Comparison of ENCODE assay signal across 6 fruit fly cellular contexts in genomic region chr2L:5906893-5907850, dm6.
A peak's percentile ranks its signal among the peaks of the same experiment; 100 is the strongest.
TF ChIP-seq lines count a peak whose summit lies in the region.

TSS of gene bchs (plus strand) at chr2L:5907169.

- TF ChIP-seq CTCF in whole organism, embryonic (GFP tag; optimal IDR thresholded peaks at IDR 0.05; lab: Kevin White, UChicago): peak; percentile 60

TF ChIP-seq in whole organism, 6 proteins besides CTCF, POLR2A, EP300 and RAD21:
- no peak for TF ChIP-seq usp (GFP tag; optimal IDR thresholded peaks at IDR 0.05; lab: Kevin White, UChicago)
- no peak for TF ChIP-seq pan (optimal IDR thresholded peaks at IDR 0.05; lab: Kevin White, UChicago)
- TF ChIP-seq psq (optimal IDR thresholded peaks at IDR 0.05; lab: Kevin White, UChicago): peak; percentile 42
- TF ChIP-seq CG8478 (optimal IDR thresholded peaks at IDR 0.05; lab: Kevin White, UChicago): no peak
- peak; percentile 76 for TF ChIP-seq Dll (optimal IDR thresholded peaks at IDR 0.05; lab: Kevin White, UChicago)
- TF ChIP-seq EcR (GFP tag; optimal IDR thresholded peaks at IDR 0.05; lab: Kevin White, UChicago): no peak

TF ChIP-seq in whole organism, adult, 20 proteins besides CTCF, POLR2A, EP300 and RAD21 (continues in another document):
- TF ChIP-seq toe (GFP tag; optimal IDR thresholded peaks at IDR 0.05; lab: Kevin White, UChicago) (peak; percentile 9), CG11617 (GFP tag; optimal IDR thresholded peaks at IDR 0.05; lab: Kevin White, UChicago) (no peak), bab1 (GFP tag; optimal IDR thresholded peaks at IDR 0.05; lab: Kevin White, UChicago) (peak; percentile 55), tj (GFP tag; optimal IDR thresholded peaks at IDR 0.05; lab: Kevin White, UChicago) (peak; percentile 84), CG33017 (tag; optimal IDR thresholded peaks at IDR 0.05; lab: Kevin White, UChicago) (no peak), CG14711 (tag; optimal IDR thresholded peaks at IDR 0.05; lab: Kevin White, UChicago) (peak; percentile 27), Clk (GFP tag; optimal IDR thresholded peaks at IDR 0.05; lab: Kevin White, UChicago) (no peak), CG12768 (GFP tag; optimal IDR thresholded peaks at IDR 0.05; lab: Kevin White, UChicago) (peak; percentile 40), kay (GFP tag; lab: Kevin White, UChicago; ENCODE audit: borderline replicate concordance) (peak; percentile 71), ovo (GFP tag; optimal IDR thresholded peaks at IDR 0.05; lab: Kevin White, UChicago) (peak; percentile 82), CG5204 (GFP tag; optimal IDR thresholded peaks at IDR 0.05; lab: Kevin White, UChicago) (peak; percentile 14), CG7045 (GFP tag; optimal IDR thresholded peaks at IDR 0.05; lab: Kevin White, UChicago) (peak; percentile 18), pad (GFP tag; optimal IDR thresholded peaks at IDR 0.05; lab: Kevin White, UChicago) (peak; percentile 57), Hr96 (GFP tag; optimal IDR thresholded peaks at IDR 0.05; lab: Kevin White, UChicago) (peak; percentile 56), cic (GFP tag; optimal IDR thresholded peaks at IDR 0.05; lab: Kevin White, UChicago) (peak; percentile 97), Crg-1 (GFP tag; optimal IDR thresholded peaks at IDR 0.05; lab: Kevin White, UChicago) (peak; percentile 52), CG7101 (tag; optimal IDR thresholded peaks at IDR 0.05; lab: Kevin White, UChicago) (peak; percentile 47)

TF ChIP-seq in whole organism, embryonic, 481 proteins besides CTCF, POLR2A, EP300 and RAD21 (continues in another document):
- TF ChIP-seq CG11085 (GFP tag; IDR thresholded peaks at IDR 0.05; lab: Robert Waterston, UW): peak; percentile 40; the same call in 1 of the 2 replicates
- TF ChIP-seq Antp (GFP tag; optimal IDR thresholded peaks at IDR 0.05; lab: Kevin White, UChicago): peak; percentile 67
- peak in 1 of 2 experiments; percentile 77 for TF ChIP-seq tll (GFP tag; optimal IDR thresholded peaks at IDR 0.05; lab: Kevin White, UChicago)
- no peak for TF ChIP-seq CG13894 (tag; optimal IDR thresholded peaks at IDR 0.05; lab: Kevin White, UChicago)
- TF ChIP-seq CG4360 (GFP tag; IDR thresholded peaks at IDR 0.05; lab: Robert Waterston, UW): peak; percentile 91
- peak; percentile 94 for TF ChIP-seq Xrp1 (GFP tag; IDR thresholded peaks at IDR 0.05; lab: Robert Waterston, UW)
- peak; percentile 63; the same call in 1 of the 3 replicates for TF ChIP-seq Mrtf (GFP tag; IDR thresholded peaks at IDR 0.05; lab: Robert Waterston, UW)
- TF ChIP-seq Ada2b (GFP tag; IDR thresholded peaks at IDR 0.05; lab: Robert Waterston, UW): peak; percentile 30; the same call in 1 of the 2 replicates
- TF ChIP-seq h (optimal IDR thresholded peaks at IDR 0.05; lab: Kevin White, UChicago): no peak
- TF ChIP-seq Usf (GFP tag; optimal IDR thresholded peaks at IDR 0.05; lab: Kevin White, UChicago): no peak
- TF ChIP-seq Hr78 (GFP tag; optimal IDR thresholded peaks at IDR 0.05; lab: Kevin White, UChicago): peak in 1 of 2 experiments; percentile 81
- peak; percentile 89 to 97 for TF ChIP-seq Trl (optimal IDR thresholded peaks at IDR 0.05; lab: Kevin White, UChicago)
- peak; percentile 89 for TF ChIP-seq Trl (GFP tag; optimal IDR thresholded peaks at IDR 0.05; lab: Kevin White, UChicago)
- peak; percentile 39 for TF ChIP-seq pum (GFP tag; optimal IDR thresholded peaks at IDR 0.05; lab: Kevin White, UChicago)
- TF ChIP-seq CG1647 (GFP tag; optimal IDR thresholded peaks at IDR 0.05; lab: Kevin White, UChicago): peak; percentile 73
- TF ChIP-seq Ravus (GFP tag; IDR thresholded peaks at IDR 0.05; lab: Robert Waterston, UW): no peak; the same call in 1 of the 2 replicates
- peak; percentile 89 for TF ChIP-seq stc (GFP tag; IDR thresholded peaks at IDR 0.05; lab: Robert Waterston, UW)

TF ChIP-seq in whole organism, prepupa, 60 proteins besides CTCF, POLR2A, EP300 and RAD21 (continues in another document):
- TF ChIP-seq CG7368 (GFP tag; optimal IDR thresholded peaks at IDR 0.05; lab: Kevin White, UChicago) (no peak), spab (GFP tag; optimal IDR thresholded peaks at IDR 0.05; lab: Kevin White, UChicago) (no peak), Blimp-1 (GFP tag; optimal IDR thresholded peaks at IDR 0.05; lab: Kevin White, UChicago) (no peak), fd85E (GFP tag; optimal IDR thresholded peaks at IDR 0.05; lab: Kevin White, UChicago) (no peak), Eip75B (GFP tag; optimal IDR thresholded peaks at IDR 0.05; lab: Kevin White, UChicago) (peak; percentile 12), dsx (GFP tag; optimal IDR thresholded peaks at IDR 0.05; lab: Kevin White, UChicago; ENCODE audit: poor library complexity, severe bottlenecking) (no peak), CG11902 (GFP tag; optimal IDR thresholded peaks at IDR 0.05; lab: Kevin White, UChicago) (no peak), CG6163 (GFP tag; IDR thresholded peaks at IDR 0.05; lab: Robert Waterston, UW) (no peak; the same call in 1 of the 3 replicates), acj6 (GFP tag; optimal IDR thresholded peaks at IDR 0.05; lab: Kevin White, UChicago) (no peak), Gug (GFP tag; IDR thresholded peaks at IDR 0.05; lab: Robert Waterston, UW) (no peak), salr (GFP tag; optimal IDR thresholded peaks at IDR 0.05; lab: Kevin White, UChicago) (peak in 1 of 2 experiments; percentile 26), CG3919 (GFP tag; optimal IDR thresholded peaks at IDR 0.05; lab: Kevin White, UChicago) (no peak), fd59A (GFP tag; optimal IDR thresholded peaks at IDR 0.05; lab: Kevin White, UChicago) (no peak), lz (GFP tag; optimal IDR thresholded peaks at IDR 0.05; lab: Kevin White, UChicago) (peak; percentile 25), Met (GFP tag; optimal IDR thresholded peaks at IDR 0.05; lab: Kevin White, UChicago) (no peak), CG31627 (GFP tag; optimal IDR thresholded peaks at IDR 0.05; lab: Kevin White, UChicago) (peak; percentile 62), CG6808 (GFP tag; optimal IDR thresholded peaks at IDR 0.05; lab: Kevin White, UChicago) (no peak), eg (GFP tag; IDR thresholded peaks at IDR 0.05; lab: Robert Waterston, UW) (no peak), OdsH (GFP tag; optimal IDR thresholded peaks at IDR 0.05; lab: Kevin White, UChicago) (no peak)

TF ChIP-seq in whole organism, pupa, 21 proteins besides CTCF, POLR2A, EP300 and RAD21 (continues in another document):
- TF ChIP-seq CG32121 (GFP tag; IDR thresholded peaks at IDR 0.05; lab: Robert Waterston, UW): 0 out of 2 replicates have a peak, but pooled peaks have one; percentile 12
- no peak for TF ChIP-seq gl (tag; optimal IDR thresholded peaks at IDR 0.05; lab: Kevin White, UChicago)
- TF ChIP-seq CG17806 (tag; optimal IDR thresholded peaks at IDR 0.05; lab: Kevin White, UChicago): no peak
- no peak for TF ChIP-seq CG9948 (tag; optimal IDR thresholded peaks at IDR 0.05; lab: Kevin White, UChicago)
- peak; percentile 0 for TF ChIP-seq CG13204 (GFP tag; optimal IDR thresholded peaks at IDR 0.05; lab: Kevin White, UChicago)
- TF ChIP-seq CG8159 (tag; optimal IDR thresholded peaks at IDR 0.05; lab: Kevin White, UChicago): no peak
- no peak for TF ChIP-seq CG14655 (GFP tag; optimal IDR thresholded peaks at IDR 0.05; lab: Kevin White, UChicago)
- TF ChIP-seq fd96Ca (GFP tag; IDR thresholded peaks at IDR 0.05; lab: Robert Waterston, UW): no peak
- TF ChIP-seq Pif1A (GFP tag; optimal IDR thresholded peaks at IDR 0.05; lab: Kevin White, UChicago): no peak
- TF ChIP-seq Ets98B (GFP tag; IDR thresholded peaks at IDR 0.05; lab: Robert Waterston, UW): no peak
- TF ChIP-seq Snoo (tag; optimal IDR thresholded peaks at IDR 0.05; lab: Kevin White, UChicago): no peak
- TF ChIP-seq CG8301 (tag; optimal IDR thresholded peaks at IDR 0.05; lab: Kevin White, UChicago): no peak
- peak; percentile 45; the same call in 1 of the 2 replicates for TF ChIP-seq CG12605 (GFP tag; IDR thresholded peaks at IDR 0.05; lab: Robert Waterston, UW)
- peak; percentile 60 for TF ChIP-seq EcR (GFP tag; optimal IDR thresholded peaks at IDR 0.05; lab: Kevin White, UChicago)
- TF ChIP-seq CG4496 (GFP tag; IDR thresholded peaks at IDR 0.05; lab: Robert Waterston, UW): no peak
- TF ChIP-seq CG34367 (tag; optimal IDR thresholded peaks at IDR 0.05; lab: Kevin White, UChicago): no peak
- TF ChIP-seq Pif1B (GFP tag; optimal IDR thresholded peaks at IDR 0.05; lab: Kevin White, UChicago): peak; percentile 21
- no peak for TF ChIP-seq rn (GFP tag; IDR thresholded peaks at IDR 0.05; lab: Robert Waterston, UW)
- TF ChIP-seq CG15710 (tag; optimal IDR thresholded peaks at IDR 0.05; lab: Kevin White, UChicago): no peak
- TF ChIP-seq CG10348 (GFP tag; IDR thresholded peaks at IDR 0.05; lab: Robert Waterston, UW): no peak

TF ChIP-seq in whole organism, wandering third instar larva, 38 proteins besides CTCF, POLR2A, EP300 and RAD21 (continues in another document):
- TF ChIP-seq Sp1 (GFP tag; optimal IDR thresholded peaks at IDR 0.05; lab: Kevin White, UChicago) (peak; percentile 53), Myc (optimal IDR thresholded peaks at IDR 0.05; lab: Kevin White, UChicago) (peak; percentile 39), woc (GFP tag; optimal IDR thresholded peaks at IDR 0.05; lab: Kevin White, UChicago) (no peak), brk (GFP tag; optimal IDR thresholded peaks at IDR 0.05; lab: Kevin White, UChicago) (no peak), Mio (GFP tag; optimal IDR thresholded peaks at IDR 0.05; lab: Kevin White, UChicago) (no peak), sv (GFP tag; optimal IDR thresholded peaks at IDR 0.05; lab: Kevin White, UChicago) (peak; percentile 56), h (GFP tag; optimal IDR thresholded peaks at IDR 0.05; lab: Kevin White, UChicago) (peak; percentile 87), lola (GFP tag; optimal IDR thresholded peaks at IDR 0.05; lab: Kevin White, UChicago) (no peak), HLH106 (tag; optimal IDR thresholded peaks at IDR 0.05; lab: Kevin White, UChicago) (peak; percentile 41), Rel (GFP tag; optimal IDR thresholded peaks at IDR 0.05; lab: Kevin White, UChicago) (no peak), Rel (tag; optimal IDR thresholded peaks at IDR 0.05; lab: Kevin White, UChicago) (peak; percentile 97), tai (GFP tag; optimal IDR thresholded peaks at IDR 0.05; lab: Kevin White, UChicago) (no peak), CG32264 (GFP tag; optimal IDR thresholded peaks at IDR 0.05; lab: Kevin White, UChicago) (no peak), dsf (GFP tag; optimal IDR thresholded peaks at IDR 0.05; lab: Kevin White, UChicago; ENCODE audit: borderline replicate concordance) (no peak), OdsH (GFP tag; optimal IDR thresholded peaks at IDR 0.05; lab: Kevin White, UChicago) (peak; percentile 82), pan (optimal IDR thresholded peaks at IDR 0.05; lab: Kevin White, UChicago) (no peak), foxo (GFP tag; optimal IDR thresholded peaks at IDR 0.05; lab: Kevin White, UChicago) (peak in 1 of 2 experiments; percentile 14), CrebA (GFP tag; optimal IDR thresholded peaks at IDR 0.05; lab: Kevin White, UChicago; ENCODE audit: borderline replicate concordance) (peak; percentile 78), rgr (GFP tag; optimal IDR thresholded peaks at IDR 0.05; lab: Kevin White, UChicago) (peak; percentile 86), Vsx2 (GFP tag; optimal IDR thresholded peaks at IDR 0.05; lab: Kevin White, UChicago; ENCODE audit: partially characterized antibody) (no peak), Hr83 (GFP tag; optimal IDR thresholded peaks at IDR 0.05; lab: Kevin White, UChicago; ENCODE audit: poor library complexity, severe bottlenecking) (peak; percentile 98)
